Worm (Caenorhabditis elegans) whole organism, L3 larva: ENCODE measurements around the gene sli-1.

Source experiments
- daf-12 ChIP-seq: fragments of 150-350 bp; optimal IDR thresholded peaks from 2 replicates; lab custom pipeline; 2014; ENCODE audit warnings: missing biosample characterization, missing genetic modification reagents, missing genetic modification characterization
- fkh-10 ChIP-seq: sonication (generic microtip); optimal IDR thresholded peaks from 2 replicates; lab custom pipeline; 2017; ENCODE audit warnings: missing biosample characterization, missing genetic modification reagents, missing genetic modification characterization
- lin-15B ChIP-seq: fragments of 150-350 bp; optimal IDR thresholded peaks from 2 replicates; lab custom pipeline; 2014; ENCODE audit warnings: missing biosample characterization, missing genetic modification characterization
- nhr-11 ChIP-seq: fragments of 150-350 bp; optimal IDR thresholded peaks from 2 replicates; lab custom pipeline; 2014; ENCODE audit warnings: missing biosample characterization, missing genetic modification characterization
- nhr-43 ChIP-seq: sonication (generic microtip); optimal IDR thresholded peaks from 2 replicates; lab custom pipeline; 2016; ENCODE audit warnings: mild to moderate bottlenecking, missing genetic modification characterization, missing compliant biosample characterization; ENCODE audit not compliant: poor library complexity, severe bottlenecking
- unc-39 ChIP-seq: sonication (generic microtip); optimal IDR thresholded peaks from 4 replicates; lab custom pipeline; 2017; ENCODE audit warnings: missing biosample characterization, missing genetic modification characterization
- unc-62 ChIP-seq: fragments of 150-350 bp; sonication (generic microtip); optimal IDR thresholded peaks from 4 replicates; lab custom pipeline; 2014; ENCODE audit warnings: missing biosample characterization, missing genetic modification reagents, missing genetic modification characterization
- ztf-4 ChIP-seq: fragments of 150-350 bp; optimal IDR thresholded peaks from 2 replicates; lab custom pipeline; 2014; ENCODE audit warnings: missing biosample characterization, missing genetic modification characterization

ce11 chrX:691613-692012 lies 34.2 kb downstream of the sli-1 start, which contains the start of gene ncam-1:
- TF ChIP-seq unc-39 (tag; lab: Kevin White, UChicago) (no peak), ztf-4 (tag; lab: Kevin White, UChicago) (no peak), nhr-43 (tag; lab: Kevin White, UChicago) (no peak), lin-15B (tag; lab: Kevin White, UChicago) (no peak), nhr-11 (tag; lab: Kevin White, UChicago) (no peak), unc-62 (no peak), daf-12 (tag; lab: Kevin White, UChicago) (no peak), fkh-10 (GFP tag; lab: Kevin White, UChicago) (no peak)
